Fruit fly (Drosophila melanogaster) whole organism, prepupa: Measurements from ENCODE around the gene scu.

Experiments used
- CG11902 ChIP-seq: fragments of 200-800 bp; sonication (Bioruptor generic); optimal IDR thresholded peaks from 3 replicates; lab custom pipeline; 2016; ENCODE audit warnings: missing biosample characterization, missing genetic modification characterization
- CG15336 ChIP-seq: fragments of 200-800 bp; sonication (Bioruptor generic); IDR thresholded peaks from 2 replicates; pipeline ENCODE4 v1.3.6; 2022; ENCODE audit warnings: missing biosample characterization, missing genetic modification characterization
- CG16779 ChIP-seq: fragments of 200-800 bp; sonication (Bioruptor generic); optimal IDR thresholded peaks from 3 replicates; lab custom pipeline; 2017; ENCODE audit warnings: missing biosample characterization, mild to moderate bottlenecking, missing genetic modification characterization
- CG31627 ChIP-seq: fragments of 200-800 bp; sonication (Bioruptor generic); optimal IDR thresholded peaks from 3 replicates; lab custom pipeline; 2016; ENCODE audit warnings: missing biosample characterization, missing genetic modification characterization
- CG32006 ChIP-seq: fragments of 200-800 bp; sonication (Bioruptor generic); optimal IDR thresholded peaks from 3 replicates; lab custom pipeline; 2017; ENCODE audit warnings: missing biosample characterization, mild to moderate bottlenecking, missing genetic modification characterization
- CG4318 ChIP-seq: fragments of 200-800 bp; sonication (Bioruptor generic); optimal IDR thresholded peaks from 3 replicates; lab custom pipeline; 2017; ENCODE audit warnings: missing biosample characterization, mild to moderate bottlenecking, missing genetic modification characterization
- CG6808 ChIP-seq: fragments of 200-800 bp; sonication (Bioruptor generic); optimal IDR thresholded peaks from 3 replicates; lab custom pipeline; 2017; ENCODE audit warnings: missing biosample characterization, missing genetic modification characterization, mild to moderate bottlenecking, moderate library complexity, missing genetic modification reagents
- CG6854 ChIP-seq: fragments of 200-800 bp; sonication (Bioruptor generic); optimal IDR thresholded peaks from 2 replicates; lab custom pipeline; 2017; ENCODE audit warnings: missing biosample characterization, mild to moderate bottlenecking, missing genetic modification characterization
- CG8119 ChIP-seq: fragments of 200-800 bp; sonication (Bioruptor generic); IDR thresholded peaks from 3 replicates; pipeline ENCODE4 v1.3.6; 2022; ENCODE audit warnings: missing biosample characterization, missing genetic modification characterization
- CG8319 ChIP-seq: fragments of 200-800 bp; sonication (Bioruptor generic); optimal IDR thresholded peaks from 3 replicates; lab custom pipeline; 2016; ENCODE audit warnings: missing biosample characterization, missing genetic modification characterization
- CG9139 ChIP-seq: fragments of 200-800 bp; sonication (Bioruptor generic); optimal IDR thresholded peaks from 3 replicates; lab custom pipeline; 2017; ENCODE audit warnings: missing biosample characterization, mild to moderate bottlenecking, missing genetic modification characterization
- Eip75B ChIP-seq: fragments of 200-800 bp; sonication (Bioruptor generic); optimal IDR thresholded peaks from 3 replicates; lab custom pipeline; 2016; ENCODE audit warnings: missing biosample characterization, missing genetic modification characterization
- Eip78C ChIP-seq: fragments of 200-800 bp; sonication (Bioruptor generic); peaks from one replicate; lab custom pipeline; 2016; ENCODE audit warnings: missing biosample characterization, missing genetic modification characterization
- Eip93F ChIP-seq: fragments of 200-800 bp; sonication (Bioruptor generic); optimal IDR thresholded peaks from 2 replicates; lab custom pipeline; 2016; ENCODE audit warnings: missing biosample characterization, mild to moderate bottlenecking, missing genetic modification characterization
- Ets21C ChIP-seq: fragments of 200-800 bp; sonication (Bioruptor generic); optimal IDR thresholded peaks from 3 replicates; lab custom pipeline; 2016; ENCODE audit warnings: missing biosample characterization, missing genetic modification characterization
- Ets96B ChIP-seq: fragments of 200-800 bp; optimal IDR thresholded peaks from 2 replicates; lab custom pipeline; 2019; ENCODE audit warnings: missing biosample characterization, mild to moderate bottlenecking, missing genetic modification characterization, moderate library complexity
- Gug ChIP-seq: fragments of 200-800 bp; sonication (Bioruptor generic); IDR thresholded peaks from 2 replicates; pipeline ENCODE4 v1.3.6; 2022; ENCODE audit warnings: missing biosample characterization, missing genetic modification characterization
- Lpt ChIP-seq: fragments of 200-800 bp; sonication (Bioruptor generic); optimal IDR thresholded peaks from 3 replicates; lab custom pipeline; 2016; ENCODE audit warnings: missing biosample characterization, missing genetic modification characterization
- Met ChIP-seq: fragments of 200-800 bp; sonication (Bioruptor generic); optimal IDR thresholded peaks from 3 replicates; lab custom pipeline; 2016; ENCODE audit warnings: missing biosample characterization, missing genetic modification characterization
- Sox102F ChIP-seq: fragments of 200-800 bp; sonication (Bioruptor generic); optimal IDR thresholded peaks from 2 replicates; lab custom pipeline; 2016; ENCODE audit warnings: missing biosample characterization, mild to moderate bottlenecking, missing genetic modification characterization
- achi ChIP-seq: fragments of 200-800 bp; sonication (Bioruptor generic); optimal IDR thresholded peaks from 3 replicates; lab custom pipeline; 2016; ENCODE audit warnings: missing biosample characterization, missing genetic modification characterization
- dsx ChIP-seq: fragments of 200-800 bp; optimal IDR thresholded peaks from 3 replicates; lab custom pipeline; 2019; ENCODE audit warnings: missing biosample characterization, mild to moderate bottlenecking, missing genetic modification characterization, moderate library complexity; ENCODE audit not compliant: poor library complexity, severe bottlenecking
- eg ChIP-seq: fragments of 200-800 bp; sonication (Bioruptor generic); IDR thresholded peaks from 3 replicates; pipeline ENCODE4 v1.3.6; 2022; ENCODE audit warnings: missing biosample characterization, missing genetic modification characterization
- fd59A ChIP-seq: fragments of 200-800 bp; sonication (Bioruptor generic); optimal IDR thresholded peaks from 2 replicates; lab custom pipeline; 2017; ENCODE audit warnings: missing biosample characterization, mild to moderate bottlenecking, missing genetic modification characterization, missing genetic modification reagents
- fkh ChIP-seq: fragments of 200-800 bp; sonication (Bioruptor generic); optimal IDR thresholded peaks from 3 replicates; lab custom pipeline; 2017; ENCODE audit warnings: missing biosample characterization, mild to moderate bottlenecking, missing genetic modification characterization, moderate library complexity
- net ChIP-seq: fragments of 200-800 bp; sonication (Bioruptor generic); optimal IDR thresholded peaks from 3 replicates; lab custom pipeline; 2016; ENCODE audit warnings: missing biosample characterization, missing genetic modification characterization
- pdm3 ChIP-seq: fragments of 200-800 bp; sonication (Bioruptor generic); optimal IDR thresholded peaks from 3 replicates; lab custom pipeline; 2016; ENCODE audit warnings: missing biosample characterization, missing genetic modification characterization
- salr ChIP-seq, 2 experiments: fragments of 200-800 bp; sonication (Bioruptor generic); optimal IDR thresholded peaks; 3 replicates each; lab custom pipeline; 2016 to 2018; ENCODE audit warnings: missing biosample characterization in 2 of 2, missing genetic modification characterization in 2 of 2, mild to moderate bottlenecking in 1 of 2
- ss ChIP-seq, 2 experiments: fragments of 200-800 bp; sonication (Bioruptor generic); optimal IDR thresholded peaks; 2 replicates in 1 of 2; 3 replicates in 1 of 2; lab custom pipeline; 2017 to 2018; ENCODE audit warnings: mild to moderate bottlenecking in 2 of 2, missing biosample characterization in 2 of 2, missing genetic modification characterization in 2 of 2, moderate library complexity in 1 of 2
- svp ChIP-seq: fragments of 200-800 bp; sonication (Bioruptor generic); peaks from one replicate; lab custom pipeline; 2016; ENCODE audit warnings: missing biosample characterization, missing genetic modification characterization
- topi ChIP-seq: fragments of 200-800 bp; sonication (Bioruptor generic); optimal IDR thresholded peaks from 3 replicates; lab custom pipeline; 2016; ENCODE audit warnings: missing biosample characterization, missing genetic modification characterization
- vri ChIP-seq: fragments of 200-800 bp; sonication (Bioruptor generic); optimal IDR thresholded peaks from 3 replicates; lab custom pipeline; 2016; ENCODE audit warnings: missing biosample characterization, mild to moderate bottlenecking, missing genetic modification characterization

scu gene

DNA sequence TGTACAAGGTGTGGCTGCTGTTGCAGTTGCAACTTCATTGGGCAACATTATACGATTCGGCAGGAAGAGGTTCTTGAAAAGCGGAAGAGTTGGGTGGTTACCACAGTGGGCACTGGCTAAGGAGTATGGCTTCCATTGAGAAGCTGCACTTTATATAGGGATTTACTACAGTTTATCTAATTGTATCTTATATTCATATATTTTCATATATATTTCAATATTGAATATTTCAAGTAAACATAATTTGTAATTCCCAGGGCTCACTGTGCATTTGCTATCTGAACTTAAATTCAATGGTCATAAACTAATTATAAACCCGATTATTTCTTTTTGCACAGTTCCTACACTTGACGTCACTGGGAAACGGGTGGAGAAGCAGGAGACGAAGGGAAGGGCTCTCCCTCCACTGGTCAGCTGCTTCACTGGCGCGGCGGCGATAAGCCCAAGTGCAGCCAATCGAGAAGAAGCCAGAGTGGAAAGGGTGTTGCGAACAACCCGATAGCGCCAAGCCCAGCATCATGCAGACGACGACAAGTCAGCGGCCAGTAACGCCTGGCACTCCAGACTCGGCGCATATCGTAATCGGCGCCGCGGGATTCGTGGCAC lies 3.8 kb downstream of the scu start (continued):
- peak; percentile 51 for TF ChIP-seq Ets96B (tag; lab: Kevin White, UChicago)
- peak; percentile 72 for TF ChIP-seq CG32006 (GFP tag; lab: Kevin White, UChicago)
- TF ChIP-seq CG4318, result peak; percentile 5
- TF ChIP-seq achi (GFP tag; lab: Kevin White, UChicago), result peak; percentile 55
- TF ChIP-seq CG8319 (GFP tag; lab: Kevin White, UChicago), result no peak
- TF ChIP-seq Eip93F (GFP tag; lab: Kevin White, UChicago), result no peak
- no peak for TF ChIP-seq Met (GFP tag; lab: Kevin White, UChicago)
- TF ChIP-seq fkh, result no peak
- TF ChIP-seq CG9139 (GFP tag; lab: Kevin White, UChicago), result no peak
- TF ChIP-seq net (GFP tag; lab: Kevin White, UChicago), result peak; percentile 34
- TF ChIP-seq Gug (GFP tag; lab: Robert Waterston, UW), result peak; percentile 40; the same call in 1 of the 2 replicates
- TF ChIP-seq CG15336 (GFP tag; lab: Robert Waterston, UW), result peak; percentile 65
- TF ChIP-seq CG8119 (GFP tag; lab: Robert Waterston, UW), result peak; percentile 68
- peak; percentile 11 for TF ChIP-seq CG31627 (GFP tag; lab: Kevin White, UChicago)
- TF ChIP-seq Lpt, result peak; percentile 33
- TF ChIP-seq fd59A (GFP tag; lab: Kevin White, UChicago), result peak; percentile 44
- peak in 1 of 2 experiments; percentile 14 for TF ChIP-seq salr (GFP tag; optimal IDR thresholded peaks at IDR 0.05; lab: Kevin White, UChicago)
- TF ChIP-seq CG16779 (tag; lab: Kevin White, UChicago), result no peak
- TF ChIP-seq Ets21C (GFP tag; lab: Kevin White, UChicago), result no peak
- peak; percentile 56 for TF ChIP-seq CG6808 (GFP tag; lab: Kevin White, UChicago)
- no peak for TF ChIP-seq ss (GFP tag; optimal IDR thresholded peaks at IDR 0.05; lab: Kevin White, UChicago)

dm6 chrX:18100146-18100669 lies 9.1 kb downstream of the scu start:
- TF ChIP-seq Eip78C (GFP tag; lab: Kevin White, UChicago) (peak; percentile 75), CG11902 (no peak), fkh (peak; percentile 62), topi (no peak), eg (GFP tag; lab: Robert Waterston, UW) (0 out of 3 replicates have a peak, but pooled peaks have one; percentile 25), svp (peak; percentile 51)

DNA sequence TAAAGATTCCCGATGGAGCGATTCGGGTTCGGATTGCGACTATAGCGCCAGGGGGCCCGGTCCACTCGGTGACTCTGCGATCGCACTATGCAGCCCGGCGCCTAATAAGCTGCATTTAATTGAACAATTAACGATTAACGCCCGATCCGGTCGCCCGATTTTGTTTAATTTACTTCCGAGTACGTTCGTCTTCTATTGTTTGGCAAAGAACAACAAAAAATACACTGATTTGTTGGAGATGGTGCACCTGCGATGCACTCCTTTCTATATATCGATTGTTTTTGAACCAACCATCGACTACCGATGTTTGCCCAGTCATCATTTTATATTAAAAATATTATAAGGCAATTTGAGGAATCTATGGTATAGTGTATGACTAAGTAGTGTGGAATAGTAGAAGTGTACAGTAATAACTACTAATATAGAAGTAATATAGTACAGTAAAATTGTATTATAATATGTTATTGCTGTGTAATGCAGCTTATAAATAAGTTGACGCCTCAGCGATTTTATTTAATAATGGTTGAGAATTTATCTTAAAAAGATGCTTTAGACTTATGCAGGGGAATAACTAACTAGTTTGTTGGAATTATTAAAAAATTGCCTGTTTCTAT lies 10.1 kb downstream of the scu start, which contains the start of gene Mvb12:
Gene Mvb12, minus strand, starts transcription at position 217 of the 614 bp plus-strand sequence.
- TF ChIP-seq fkh (peak; percentile 75), Sox102F (peak; percentile 24), eg (GFP tag; lab: Robert Waterston, UW) (0 out of 3 replicates have a peak, but pooled peaks have one; percentile 36), CG6854 (GFP tag; lab: Kevin White, UChicago) (peak; percentile 5), Eip75B (peak; percentile 5), dsx (GFP tag; lab: Kevin White, UChicago) (peak; percentile 2), pdm3 (no peak), achi (GFP tag; lab: Kevin White, UChicago) (no peak)

DNA sequence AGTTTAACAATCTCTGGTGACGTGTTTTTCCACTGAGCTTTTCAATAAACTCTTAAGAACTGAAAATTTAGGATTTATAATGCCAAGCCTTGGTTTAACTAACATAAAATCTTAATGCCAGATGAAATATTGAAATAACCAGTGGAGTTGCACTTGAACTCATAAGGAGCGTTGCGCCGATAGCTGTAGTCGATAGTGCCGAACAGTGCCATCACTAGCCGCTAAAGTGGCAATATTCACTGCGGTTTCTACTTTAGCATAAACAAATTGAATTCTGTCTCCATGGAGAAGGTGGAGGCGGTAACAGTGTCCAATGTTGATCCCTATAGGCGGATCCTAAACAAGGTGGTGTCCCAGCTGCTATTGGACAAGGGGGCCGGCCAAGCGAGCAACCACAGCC lies 10.7 kb downstream of the scu start, which contains the start of gene Taf8:
Gene Taf8, plus strand, starts transcription at position 193 of the 400 bp plus-strand sequence.
- 0 out of 3 replicates have a peak, but pooled peaks have one; percentile 14 for TF ChIP-seq eg (GFP tag; lab: Robert Waterston, UW)
- TF ChIP-seq salr (GFP tag; optimal IDR thresholded peaks at IDR 0.05; lab: Kevin White, UChicago), result no peak

dm6 chrX:18103353-18103752 lies 12.3 kb downstream of the scu start, which contains the start of gene CG7135:
CG7135 (plus strand) TSS chrX:18103653.
- TF ChIP-seq Ets96B (tag; lab: Kevin White, UChicago) (no peak), CG6854 (GFP tag; lab: Kevin White, UChicago) (no peak), Lpt (no peak), vri (GFP tag; lab: Kevin White, UChicago) (no peak), Gug (GFP tag; lab: Robert Waterston, UW) (no peak), ss (GFP tag; optimal IDR thresholded peaks at IDR 0.05; lab: Kevin White, UChicago) (no peak)
- TF ChIP-seq, all 60 proteins: peak for 0
